Fruit fly (Drosophila melanogaster) whole organism, wandering third instar larva: ENCODE data around the gene CG14877.

Experiments
- CG32264 ChIP-seq: fragments of 200-800 bp; sonication (Bioruptor generic); optimal IDR thresholded peaks from 2 replicates; lab custom pipeline; 2016; ENCODE audit warnings: missing biosample characterization, missing genetic modification characterization
- Hr78 ChIP-seq: fragments of >200 bp; optimal IDR thresholded peaks from 2 replicates; lab custom pipeline; 2017; ENCODE audit warnings: missing biosample characterization, missing genetic modification characterization
- N ChIP-seq: fragments of >200 bp; optimal IDR thresholded peaks from 2 replicates; lab custom pipeline; 2018; ENCODE audit warnings: missing biosample characterization, missing external identifiers, missing genetic modification characterization
- OdsH ChIP-seq: fragments of 200-800 bp; sonication (Bioruptor generic); optimal IDR thresholded peaks from 2 replicates; lab custom pipeline; 2016; ENCODE audit warnings: missing biosample characterization, mild to moderate bottlenecking, missing genetic modification characterization
- Rel ChIP-seq, 2 experiments: fragments of 200-800 bp; sonication (Bioruptor generic) in 1 of 2; optimal IDR thresholded peaks; 2 replicates in 1 of 2; 3 replicates in 1 of 2; lab custom pipeline; 2016 to 2019; ENCODE audit warnings: mild to moderate bottlenecking in 2 of 2, missing biosample characterization in 2 of 2, missing genetic modification characterization in 2 of 2, moderate library complexity in 1 of 2
- Vsx2 ChIP-seq: fragments of 200-300, 225-300 bp; sonication (Bioruptor generic); optimal IDR thresholded peaks from 2 replicates; lab custom pipeline; 2018; ENCODE audit warnings: missing biosample characterization, missing genetic modification characterization; ENCODE audit not compliant: partially characterized antibody
- dl ChIP-seq, 2 experiments: fragments of 175-275, 200-275 bp in 1 of 2; fragments of 200-275 bp in 1 of 2; sonication (Bioruptor generic); optimal IDR thresholded peaks; lab custom pipeline; 2018; ENCODE audit warnings: mild to moderate bottlenecking in 2 of 2, missing biosample characterization in 2 of 2, missing genetic modification characterization in 2 of 2, moderate library complexity in 2 of 2; ENCODE audit not compliant: partially characterized antibody in 2 of 2, insufficient read depth in 1 of 2
- ey ChIP-seq: fragments of 200-800 bp; sonication (Bioruptor generic); optimal IDR thresholded peaks from 2 replicates; lab custom pipeline; 2016; ENCODE audit warnings: missing biosample characterization, missing genetic modification characterization
- foxo ChIP-seq, 2 experiments: fragments of 200-800 bp; sonication (Bioruptor generic); optimal IDR thresholded peaks; 2 replicates in 1 of 2; 3 replicates in 1 of 2; lab custom pipeline; 2016 to 2017; ENCODE audit warnings: missing biosample characterization in 2 of 2, missing genetic modification characterization in 2 of 2
- h ChIP-seq: fragments of 200-800 bp; sonication (Bioruptor generic); optimal IDR thresholded peaks from 3 replicates; lab custom pipeline; 2016; ENCODE audit warnings: missing biosample characterization, mild to moderate bottlenecking, missing genetic modification characterization
- pan ChIP-seq: fragments of >200 bp; optimal IDR thresholded peaks from 2 replicates; lab custom pipeline; 2017
- psq ChIP-seq: fragments of 200-800 bp; sonication (Bioruptor generic); optimal IDR thresholded peaks from 3 replicates; lab custom pipeline; 2017; ENCODE audit warnings: missing biosample characterization, mild to moderate bottlenecking, missing genetic modification characterization, moderate library complexity
- sage ChIP-seq: fragments of 200-800 bp; sonication (Bioruptor generic); optimal IDR thresholded peaks from 2 replicates; lab custom pipeline; 2016; ENCODE audit warnings: missing biosample characterization, mild to moderate bottlenecking, missing genetic modification characterization

dm6 chr3R:15895978-15896377, at the start of gene CG14877:
- no peak for TF ChIP-seq Hr78
- TF ChIP-seq ey (GFP tag; lab: Kevin White, UChicago): no peak
- TF ChIP-seq psq (GFP tag; lab: Kevin White, UChicago): no peak
- TF ChIP-seq foxo (GFP tag; optimal IDR thresholded peaks at IDR 0.05; lab: Kevin White, UChicago): no peak
- no peak for TF ChIP-seq dl (GFP tag; optimal IDR thresholded peaks at IDR 0.05; lab: Kevin White, UChicago; ENCODE audit: insufficient read depth in 1 of 2, partially characterized antibody in 2 of 2)
- no peak for TF ChIP-seq h
- TF ChIP-seq pan: no peak
- TF ChIP-seq OdsH (GFP tag; lab: Kevin White, UChicago): no peak
- TF ChIP-seq Rel (GFP tag; optimal IDR thresholded peaks at IDR 0.05; lab: Kevin White, UChicago): no peak
- no peak for TF ChIP-seq Rel (tag; optimal IDR thresholded peaks at IDR 0.05; lab: Kevin White, UChicago)
- no peak for TF ChIP-seq sage (GFP tag; lab: Kevin White, UChicago)
- no peak for TF ChIP-seq Vsx2 (GFP tag; lab: Kevin White, UChicago)
- TF ChIP-seq CG32264 (GFP tag; lab: Kevin White, UChicago): no peak
- TF ChIP-seq N (GFP tag; lab: Kevin White, UChicago): no peak
